Fruit fly (Drosophila melanogaster): ENCODE results near the gene CG43330.

The CG43330 gene

dm6 chr3L:22460918-22461634, 43.1 kb downstream of the CG43330 start, which contains the start of gene laza (continued):
- no peak for TF ChIP-seq inv (GFP tag; IDR thresholded peaks at IDR 0.05; ENCODE audit: partially characterized antibody)
- no peak for TF ChIP-seq ap (GFP tag; IDR thresholded peaks at IDR 0.05)
- no peak for TF ChIP-seq Gsc (GFP tag; IDR thresholded peaks at IDR 0.05)
- no peak for TF ChIP-seq gsb (GFP tag; IDR thresholded peaks at IDR 0.05)
- no peak for TF ChIP-seq CG17186 (GFP tag; optimal IDR thresholded peaks at IDR 0.05)
- TF ChIP-seq dm (GFP tag; optimal IDR thresholded peaks at IDR 0.05) = no peak
- TF ChIP-seq CG11247 (GFP tag; IDR thresholded peaks at IDR 0.05) = no peak
- TF ChIP-seq CG7372 (GFP tag; IDR thresholded peaks at IDR 0.05) = no peak
- TF ChIP-seq exex (tag; optimal IDR thresholded peaks at IDR 0.05) = no peak
- no peak for TF ChIP-seq CG11696 (GFP tag; IDR thresholded peaks at IDR 0.05)
- TF ChIP-seq bcd (GFP tag; optimal IDR thresholded peaks at IDR 0.05) = no peak
- no peak for TF ChIP-seq CG6791 (GFP tag; IDR thresholded peaks at IDR 0.05; ENCODE audit: partially characterized antibody)
- no peak for TF ChIP-seq nerfin-1 (tag; optimal IDR thresholded peaks at IDR 0.05)
- TF ChIP-seq gfzf (GFP tag; optimal IDR thresholded peaks at IDR 0.05) = no peak
- TF ChIP-seq Ada2b (GFP tag; IDR thresholded peaks at IDR 0.05) = no peak
- peak; percentile 17 for TF ChIP-seq grn (GFP tag; optimal IDR thresholded peaks at IDR 0.05)
- peak; percentile 86; the same call in 3 of the 4 replicates for TF ChIP-seq chinmo (GFP tag; IDR thresholded peaks at IDR 0.05; ENCODE audit: partially characterized antibody)
- peak; percentile 35 for TF ChIP-seq CoRest (tag; optimal IDR thresholded peaks at IDR 0.05)
- TF ChIP-seq CG1603 (tag; optimal IDR thresholded peaks at IDR 0.05) = no peak
- no peak for TF ChIP-seq MESR4 (GFP tag; optimal IDR thresholded peaks at IDR 0.05)
- TF ChIP-seq chm (GFP tag; IDR thresholded peaks at IDR 0.05) = no peak
- no peak for TF ChIP-seq gcm (GFP tag; optimal IDR thresholded peaks at IDR 0.05)
- TF ChIP-seq Hand (GFP tag; optimal IDR thresholded peaks at IDR 0.05) = no peak
- 0 out of 3 replicates have a peak, but pooled peaks have one; percentile 12 for TF ChIP-seq zfh1 (GFP tag; IDR thresholded peaks at IDR 0.05)
- no peak for TF ChIP-seq CG2116 (GFP tag; optimal IDR thresholded peaks at IDR 0.05)
- TF ChIP-seq CG32772 (GFP tag; IDR thresholded peaks at IDR 0.05) = 0 out of 2 replicates have a peak, but pooled peaks have one; percentile 21
- no peak for TF ChIP-seq Dp (GFP tag; optimal IDR thresholded peaks at IDR 0.05)
- TF ChIP-seq nau (GFP tag; optimal IDR thresholded peaks at IDR 0.05) = peak; percentile 26
- TF ChIP-seq Hr3 (GFP tag; optimal IDR thresholded peaks at IDR 0.05) = no peak
- no peak for TF ChIP-seq CG1647 (GFP tag; optimal IDR thresholded peaks at IDR 0.05)
- no peak for TF ChIP-seq cas (GFP tag; IDR thresholded peaks at IDR 0.05)
- peak in 1 of 2 experiments; percentile 12 for TF ChIP-seq Hr78 (GFP tag; optimal IDR thresholded peaks at IDR 0.05)
- no peak for TF ChIP-seq CG9609 (GFP tag; optimal IDR thresholded peaks at IDR 0.05)
- no peak for TF ChIP-seq Drgx (GFP tag; IDR thresholded peaks at IDR 0.05)
- TF ChIP-seq CG11456 (GFP tag; IDR thresholded peaks at IDR 0.05) = no peak
- TF ChIP-seq Doc3 (GFP tag; IDR thresholded peaks at IDR 0.05; ENCODE audit: partially characterized antibody) = no peak
- TF ChIP-seq unpg (GFP tag; optimal IDR thresholded peaks at IDR 0.05) = peak; percentile 12
- no peak for TF ChIP-seq Dad (GFP tag; optimal IDR thresholded peaks at IDR 0.05)
- peak; percentile 16; the same call in 1 of the 3 replicates for TF ChIP-seq CG34224 (GFP tag; IDR thresholded peaks at IDR 0.05; ENCODE audit: partially characterized antibody)
- TF ChIP-seq Antp (GFP tag; optimal IDR thresholded peaks at IDR 0.05) = no peak
- no peak for TF ChIP-seq Six4 (GFP tag; optimal IDR thresholded peaks at IDR 0.05)
- no peak for TF ChIP-seq esg (GFP tag; conservative IDR thresholded peaks at IDR 0.05)
- TF ChIP-seq jumu (GFP tag; optimal IDR thresholded peaks at IDR 0.05) = no peak
- TF ChIP-seq CG15514 (GFP tag; optimal IDR thresholded peaks at IDR 0.05) = peak; percentile 26
- TF ChIP-seq D19A (tag; optimal IDR thresholded peaks at IDR 0.05) = no peak
- TF ChIP-seq bsh (GFP tag; optimal IDR thresholded peaks at IDR 0.05) = no peak
- TF ChIP-seq nmo (GFP tag; optimal IDR thresholded peaks at IDR 0.05) = no peak
- TF ChIP-seq CG31365 (tag; optimal IDR thresholded peaks at IDR 0.05) = no peak
- no peak for TF ChIP-seq CG14667 (GFP tag; IDR thresholded peaks at IDR 0.05)
